Worm (Caenorhabditis elegans) whole organism, mixed stage, embryonic: Measurements from ENCODE around the gene thoc-5.

Experiments
- M03D4.4 ChIP-seq: sonication (generic microtip); optimal IDR thresholded peaks from 2 replicates; lab custom pipeline; 2017; ENCODE audit warnings: mild to moderate bottlenecking, missing genetic modification characterization, missing compliant biosample characterization
- elt-3 ChIP-seq: fragments of 150-350 bp; optimal IDR thresholded peaks from 2 replicates; lab custom pipeline; 2014; ENCODE audit warnings: missing biosample characterization, missing genetic modification characterization
- lin-13 ChIP-seq: fragments of 150-350 bp; optimal IDR thresholded peaks from 2 replicates; lab custom pipeline; 2014; ENCODE audit warnings: missing biosample characterization, missing genetic modification characterization
- mep-1 ChIP-seq: fragments of 150-350 bp; optimal IDR thresholded peaks from 2 replicates; lab custom pipeline; 2017; ENCODE audit warnings: missing biosample characterization, missing genetic modification reagents, missing genetic modification characterization, inconsistent platforms
- nhr-76 ChIP-seq: sonication (generic microtip); optimal IDR thresholded peaks from 2 replicates; lab custom pipeline; 2017; ENCODE audit warnings: missing biosample characterization, missing genetic modification characterization
- unc-39 ChIP-seq: fragments of 150-350 bp; optimal IDR thresholded peaks from 2 replicates; lab custom pipeline; 2014; ENCODE audit warnings: missing biosample characterization, missing genetic modification characterization

DNA sequence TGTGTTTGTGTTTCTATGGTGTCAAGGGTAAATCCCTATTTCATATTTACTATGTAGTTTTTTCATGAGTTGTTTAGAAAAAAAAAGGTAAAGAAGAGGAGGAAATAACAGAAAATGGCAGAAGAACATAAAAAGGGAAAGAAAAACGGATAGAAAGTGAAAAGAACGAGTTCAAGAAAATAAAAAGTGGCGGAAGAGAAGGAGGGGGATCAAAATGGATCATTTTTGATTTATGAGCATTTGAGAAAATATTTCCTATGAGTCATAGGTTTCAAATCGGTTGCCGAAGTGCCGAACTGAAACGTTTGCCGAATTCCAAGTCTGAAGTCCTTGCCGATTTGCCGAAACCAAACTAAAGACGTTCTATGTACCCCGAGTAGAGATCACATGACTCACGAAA lies 10.4 kb downstream of the thoc-5 start:
- TF ChIP-seq M03D4.4 (tag; lab: Kevin White, UChicago) (no peak), lin-13 (tag; lab: Kevin White, UChicago) (no peak), nhr-76 (tag; lab: Kevin White, UChicago) (no peak), unc-39 (no peak), elt-3 (tag; lab: Kevin White, UChicago) (no peak), mep-1 (tag; lab: Kevin White, UChicago) (no peak)
